Fruit fly (Drosophila melanogaster) whole organism, embryonic: ENCODE measurements around the gene CG3651.

ENCODE experiments used
- Asciz ChIP-seq: fragments of 200-800 bp; sonication (Bioruptor generic); optimal IDR thresholded peaks from 2 replicates; lab custom pipeline; 2017; ENCODE audit warnings: missing biosample characterization, mild to moderate bottlenecking, missing genetic modification characterization, missing genetic modification reagents
- Blimp-1 ChIP-seq: fragments of 200-800 bp; sonication (Bioruptor generic); optimal IDR thresholded peaks from 3 replicates; lab custom pipeline; 2018; ENCODE audit warnings: missing biosample characterization, missing genetic modification characterization, mild to moderate bottlenecking, moderate library complexity, missing genetic modification reagents
- CG10267 ChIP-seq: fragments of 200-800 bp; sonication (Bioruptor generic); optimal IDR thresholded peaks from 2 replicates; lab custom pipeline; 2018; ENCODE audit warnings: missing biosample characterization, mild to moderate bottlenecking, missing genetic modification characterization, moderate library complexity
- CG11695 ChIP-seq: fragments of 200-800 bp; sonication (Bioruptor generic); IDR thresholded peaks from 3 replicates; pipeline ENCODE4 v1.3.6; 2022; ENCODE audit warnings: missing biosample characterization, missing genetic modification characterization
- CG12104 ChIP-seq: fragments of 200-800 bp; sonication (Bioruptor generic); optimal IDR thresholded peaks from 3 replicates; lab custom pipeline; 2016; ENCODE audit warnings: missing biosample characterization, missing genetic modification characterization
- CG14441 ChIP-seq: fragments of 200-800 bp; sonication (Bioruptor generic); IDR thresholded peaks from 2 replicates; pipeline ENCODE4 v1.3.6; 2022; ENCODE audit warnings: missing biosample characterization, missing genetic modification characterization
- CG14860 ChIP-seq: fragments of 200-800 bp; sonication (Bioruptor generic); IDR thresholded peaks from 3 replicates; pipeline ENCODE4 v1.3.6; 2022; ENCODE audit warnings: missing biosample characterization, missing genetic modification characterization; ENCODE audit not compliant: partially characterized antibody
- CG15269 ChIP-seq: fragments of 200-800 bp; sonication (Bioruptor generic); optimal IDR thresholded peaks from 2 replicates; lab custom pipeline; 2018; ENCODE audit warnings: missing biosample characterization, mild to moderate bottlenecking, missing genetic modification characterization, moderate library complexity
- CG17359 ChIP-seq: fragments of 200-800 bp; sonication (Bioruptor generic); optimal IDR thresholded peaks from 3 replicates; lab custom pipeline; 2018; ENCODE audit warnings: missing biosample characterization, mild to moderate bottlenecking, missing genetic modification characterization, moderate library complexity
- CG17568 ChIP-seq: fragments of 200-800 bp; sonication (Bioruptor generic); optimal IDR thresholded peaks from 2 replicates; lab custom pipeline; 2018; ENCODE audit warnings: missing biosample characterization, mild to moderate bottlenecking, missing genetic modification characterization, moderate library complexity
- CG17802 ChIP-seq: fragments of 200-800 bp; sonication (Bioruptor generic); optimal IDR thresholded peaks from 2 replicates; lab custom pipeline; 2018; ENCODE audit warnings: missing biosample characterization, mild to moderate bottlenecking, missing genetic modification characterization, moderate library complexity
- CG18476 ChIP-seq: fragments of 200-800 bp; sonication (Bioruptor generic); optimal IDR thresholded peaks from 2 replicates; lab custom pipeline; 2016; ENCODE audit warnings: missing biosample characterization, mild to moderate bottlenecking, missing genetic modification characterization
- CG18764 ChIP-seq: fragments of 200-800 bp; sonication (Bioruptor generic); optimal IDR thresholded peaks from 3 replicates; lab custom pipeline; 2016; ENCODE audit warnings: missing biosample characterization, missing genetic modification characterization
- CG2120 ChIP-seq: fragments of 200-800 bp; sonication (Bioruptor generic); optimal IDR thresholded peaks from 3 replicates; lab custom pipeline; 2016; ENCODE audit warnings: missing biosample characterization, missing genetic modification characterization
- CG32772 ChIP-seq: fragments of 200-800 bp; sonication (Bioruptor generic); IDR thresholded peaks from 2 replicates; pipeline ENCODE4 v1.3.6; 2022; ENCODE audit warnings: missing biosample characterization, missing genetic modification characterization
- CG3281 ChIP-seq: fragments of 200-800 bp; sonication (Bioruptor generic); optimal IDR thresholded peaks from 3 replicates; lab custom pipeline; 2017; ENCODE audit warnings: missing biosample characterization, mild to moderate bottlenecking, missing genetic modification characterization
- CG34422 ChIP-seq: fragments of 200-800 bp; sonication (Bioruptor generic); IDR thresholded peaks from 3 replicates; pipeline ENCODE4 v1.3.6; 2022; ENCODE audit warnings: missing biosample characterization, missing genetic modification characterization
- CG6254 ChIP-seq: fragments of 200-800 bp; sonication (Bioruptor generic); optimal IDR thresholded peaks from 3 replicates; lab custom pipeline; 2017; ENCODE audit warnings: mild to moderate bottlenecking, missing biosample characterization, missing genetic modification reagents, missing genetic modification characterization
- CG7556 ChIP-seq: fragments of 200-800 bp; sonication (Bioruptor generic); optimal IDR thresholded peaks from 2 replicates; lab custom pipeline; 2017; ENCODE audit warnings: missing biosample characterization, mild to moderate bottlenecking, missing genetic modification characterization
- D ChIP-seq, 2 experiments: fragments of 200-800 bp in 1 of 2; fragments of >200 bp in 1 of 2; sonication (Bioruptor generic) in 1 of 2; optimal IDR thresholded peaks; 2 replicates in 1 of 2; 3 replicates in 1 of 2; lab custom pipeline; 2017; ENCODE audit warnings: mild to moderate bottlenecking in 1 of 2, missing biosample characterization in 1 of 2, missing genetic modification characterization in 1 of 2, missing genetic modification reagents in 1 of 2
- Dll ChIP-seq: fragments of 200-800 bp; sonication (Bioruptor generic); IDR thresholded peaks from 4 replicates; pipeline ENCODE4 v1.3.6; 2022; ENCODE audit warnings: missing biosample characterization, missing genetic modification characterization; ENCODE audit not compliant: partially characterized antibody
- E2f2 ChIP-seq: fragments of 200-800 bp; sonication (Bioruptor generic); IDR thresholded peaks from 2 replicates; pipeline ENCODE4 v1.3.6; 2022; ENCODE audit warnings: missing biosample characterization, missing genetic modification characterization
- Fer1 ChIP-seq: fragments of 200-800 bp; sonication (Bioruptor generic); optimal IDR thresholded peaks from 2 replicates; lab custom pipeline; 2017; ENCODE audit warnings: missing biosample characterization, mild to moderate bottlenecking, missing genetic modification characterization
- Fer2 ChIP-seq: fragments of 200-800 bp; sonication (Bioruptor generic); optimal IDR thresholded peaks from 2 replicates; lab custom pipeline; 2018; ENCODE audit warnings: missing biosample characterization, mild to moderate bottlenecking, missing genetic modification characterization, moderate library complexity
- Hey ChIP-seq: fragments of 200-800 bp; sonication (Bioruptor generic); optimal IDR thresholded peaks from 3 replicates; lab custom pipeline; 2018; ENCODE audit warnings: missing biosample characterization, mild to moderate bottlenecking, missing genetic modification characterization
- Hr39 ChIP-seq: fragments of >200 bp; optimal IDR thresholded peaks from 2 replicates; lab custom pipeline; 2017
- Hr51 ChIP-seq, 2 experiments: fragments of 200-800 bp; sonication (Bioruptor generic); optimal IDR thresholded peaks; 2 replicates in 1 of 2; 3 replicates in 1 of 2; lab custom pipeline; 2016 to 2018; ENCODE audit warnings: missing biosample characterization in 2 of 2, missing genetic modification characterization in 2 of 2, mild to moderate bottlenecking in 1 of 2, moderate library complexity in 1 of 2
- Jarid2 ChIP-seq: fragments of 200-800 bp; sonication (Bioruptor generic); optimal IDR thresholded peaks from 3 replicates; lab custom pipeline; 2017; ENCODE audit warnings: mild to moderate bottlenecking, missing biosample characterization, missing genetic modification reagents, missing genetic modification characterization
- NFAT ChIP-seq: fragments of 200-800 bp; sonication (Bioruptor generic); IDR thresholded peaks from 2 replicates; pipeline ENCODE4 v1.3.6; 2022; ENCODE audit warnings: missing biosample characterization, missing genetic modification characterization
- Rx ChIP-seq: fragments of 200-800 bp; sonication (Bioruptor generic); IDR thresholded peaks from 2 replicates; pipeline ENCODE4 v1.3.6; 2022; ENCODE audit warnings: missing biosample characterization, missing genetic modification characterization
- Side ChIP-seq: fragments of 200-800 bp; sonication (Bioruptor generic); optimal IDR thresholded peaks from 2 replicates; lab custom pipeline; 2016; ENCODE audit warnings: missing biosample characterization, missing genetic modification characterization
- Spps ChIP-seq: fragments of 200-800 bp; sonication (Bioruptor generic); optimal IDR thresholded peaks from 2 replicates; lab custom pipeline; 2018; ENCODE audit warnings: missing biosample characterization, mild to moderate bottlenecking, missing genetic modification characterization
- TFAM ChIP-seq: fragments of 200-800 bp; sonication (Bioruptor generic); optimal IDR thresholded peaks from 2 replicates; lab custom pipeline; 2017; ENCODE audit warnings: missing biosample characterization, missing genetic modification characterization, inconsistent platforms
- YL-1 ChIP-seq: fragments of 200-800 bp; sonication (Bioruptor generic); optimal IDR thresholded peaks from 3 replicates; lab custom pipeline; 2017; ENCODE audit warnings: missing biosample characterization, mild to moderate bottlenecking, missing genetic modification characterization
- al ChIP-seq: fragments of 200-800 bp; sonication (Bioruptor generic); IDR thresholded peaks from 2 replicates; pipeline ENCODE4 v1.3.6; 2022; ENCODE audit warnings: missing biosample characterization, missing genetic modification characterization
- ap ChIP-seq: fragments of 200-800 bp; sonication (Bioruptor generic); IDR thresholded peaks from 2 replicates; pipeline ENCODE4 v1.3.6; 2022; ENCODE audit warnings: missing biosample characterization, missing genetic modification characterization
- bsh ChIP-seq, 2 experiments: fragments of 200-800 bp; sonication (Bioruptor generic); optimal IDR thresholded peaks; 2 replicates each; lab custom pipeline; 2017 to 2018; ENCODE audit warnings: mild to moderate bottlenecking in 2 of 2, missing biosample characterization in 2 of 2, missing genetic modification characterization in 2 of 2, moderate library complexity in 1 of 2
- esg ChIP-seq: fragments of 200-800 bp; sonication (Bioruptor generic); conservative IDR thresholded peaks from 2 replicates; pipeline ENCODE4 v1.3.6; 2022; ENCODE audit warnings: missing biosample characterization, missing genetic modification characterization
- gce ChIP-seq: fragments of 200-800 bp; sonication (Bioruptor generic); IDR thresholded peaks from 3 replicates; pipeline ENCODE4 v1.3.6; 2022; ENCODE audit warnings: missing biosample characterization, missing genetic modification characterization
- hb ChIP-seq: fragments of 200-800 bp; sonication (Bioruptor generic); IDR thresholded peaks from 3 replicates; pipeline ENCODE4 v1.3.6; 2022; ENCODE audit warnings: missing biosample characterization, missing genetic modification characterization; ENCODE audit not compliant: partially characterized antibody
- hkb ChIP-seq, 2 experiments: fragments of 200-800 bp in 1 of 2; fragments of >200 bp in 1 of 2; sonication (Bioruptor generic) in 1 of 2; IDR thresholded peaks in 1 of 2; optimal IDR thresholded peaks in 1 of 2; 2 replicates each; pipeline versions ENCODE4 v1.3.6 to Lab custom; 2017 to 2022; ENCODE audit warnings: missing biosample characterization in 1 of 2, missing genetic modification characterization in 1 of 2
- jing ChIP-seq: fragments of 200-800 bp; sonication (Bioruptor generic); optimal IDR thresholded peaks from 2 replicates; lab custom pipeline; 2018; ENCODE audit warnings: missing biosample characterization, mild to moderate bottlenecking, missing genetic modification characterization
- nerfin-1 ChIP-seq: fragments of 200-800 bp; sonication (Bioruptor generic); optimal IDR thresholded peaks from 3 replicates; lab custom pipeline; 2019; ENCODE audit warnings: missing biosample characterization, mild to moderate bottlenecking, missing genetic modification characterization, moderate library complexity
- onecut ChIP-seq: fragments of 200-800 bp; sonication (Bioruptor generic); IDR thresholded peaks from 2 replicates; pipeline ENCODE4 v1.3.6; 2022; ENCODE audit warnings: missing biosample characterization, missing genetic modification characterization
- pb ChIP-seq: fragments of 200-800 bp; sonication (Bioruptor generic); optimal IDR thresholded peaks from 3 replicates; lab custom pipeline; 2016; ENCODE audit warnings: missing biosample characterization, missing genetic modification characterization
- ro ChIP-seq: fragments of 200-800 bp; sonication (Bioruptor generic); IDR thresholded peaks from 2 replicates; pipeline ENCODE4 v1.3.6; 2022; ENCODE audit warnings: missing biosample characterization, missing genetic modification characterization
- trh ChIP-seq: fragments of 200-800 bp; sonication (Bioruptor generic); optimal IDR thresholded peaks from 2 replicates; lab custom pipeline; 2016; ENCODE audit warnings: missing biosample characterization, missing genetic modification characterization
- tup ChIP-seq: fragments of 200-800 bp; sonication (Bioruptor generic); optimal IDR thresholded peaks from 2 replicates; lab custom pipeline; 2016; ENCODE audit warnings: missing biosample characterization, mild to moderate bottlenecking, missing genetic modification characterization, moderate library complexity
- vfl ChIP-seq: fragments of 200-800 bp; sonication (Bioruptor generic); optimal IDR thresholded peaks from 2 replicates; lab custom pipeline; 2016; ENCODE audit warnings: missing biosample characterization, missing genetic modification characterization

The CG3651 gene

DNA sequence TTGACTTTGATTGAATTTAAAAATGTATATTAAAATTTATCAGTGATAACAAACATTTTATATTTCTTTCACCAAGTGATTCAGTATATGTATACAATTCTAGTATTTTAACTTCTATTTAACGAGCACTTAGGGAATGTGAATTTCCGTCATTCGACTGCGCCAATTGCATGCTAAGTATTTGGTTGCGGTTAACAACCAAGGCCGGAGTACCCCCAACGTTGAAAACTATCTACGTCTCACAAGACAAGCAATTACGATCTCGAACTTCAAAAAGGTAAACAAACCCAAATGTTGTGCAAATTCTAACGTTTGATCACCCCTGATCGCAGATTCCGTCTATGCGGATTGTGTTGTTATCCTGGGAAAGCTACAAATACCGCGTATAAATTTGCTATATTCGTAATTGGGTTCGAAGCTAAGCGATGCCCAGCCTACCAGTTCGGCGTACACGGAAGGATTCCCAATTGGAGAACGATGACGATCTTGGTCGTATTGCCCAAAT is 10.1 kb downstream of the CG3651 start, which contains the start of gene CG42748 (continued):
- TF ChIP-seq CG18476 (GFP tag; lab: Kevin White, UChicago) (no peak), Spps (tag; lab: Kevin White, UChicago) (no peak), NFAT (no peak; the same call in 1 of the 2 replicates), CG14860 (GFP tag; lab: Robert Waterston, UW) (0 out of 3 replicates have a peak, but pooled peaks have one; percentile 42), tup (GFP tag; lab: Kevin White, UChicago) (no peak), CG34422 (GFP tag; lab: Robert Waterston, UW) (no peak), Fer1 (GFP tag; lab: Kevin White, UChicago) (peak; percentile 9), Blimp-1 (GFP tag; lab: Kevin White, UChicago) (no peak), CG12104 (GFP tag; lab: Kevin White, UChicago) (no peak), nerfin-1 (tag; lab: Kevin White, UChicago) (no peak), Asciz (GFP tag; lab: Kevin White, UChicago) (no peak), TFAM (GFP tag; lab: Kevin White, UChicago) (no peak), CG7556 (GFP tag; lab: Kevin White, UChicago) (no peak), CG32772 (GFP tag; lab: Robert Waterston, UW) (no peak), jing (GFP tag; lab: Kevin White, UChicago) (no peak), CG11695 (GFP tag; lab: Robert Waterston, UW) (no peak), Dll (GFP tag; lab: Robert Waterston, UW) (0 out of 4 replicates have a peak, but pooled peaks have one; percentile 36), hb (GFP tag; lab: Robert Waterston, UW) (no peak), pb (GFP tag; lab: Kevin White, UChicago) (no peak), CG2120 (GFP tag; lab: Kevin White, UChicago) (peak; percentile 0), CG18764 (GFP tag; lab: Kevin White, UChicago) (peak; percentile 65), YL-1 (no peak), ap (GFP tag; lab: Robert Waterston, UW) (no peak), bsh (GFP tag; optimal IDR thresholded peaks at IDR 0.05; lab: Kevin White, UChicago) (no peak), CG15269 (tag; lab: Kevin White, UChicago) (no peak), CG3281 (GFP tag; lab: Kevin White, UChicago) (no peak), Hr39 (lab: Kevin White, UChicago) (no peak), onecut (no peak), al (GFP tag; lab: Robert Waterston, UW) (no peak), CG17802 (tag; lab: Kevin White, UChicago) (peak; percentile 94), vfl (GFP tag; lab: Kevin White, UChicago) (no peak), Jarid2 (GFP tag; lab: Kevin White, UChicago) (no peak), D (optimal IDR thresholded peaks at IDR 0.05; lab: Kevin White, UChicago) (no peak), D (GFP tag; optimal IDR thresholded peaks at IDR 0.05; lab: Kevin White, UChicago) (no peak), Rx (GFP tag; lab: Robert Waterston, UW) (no peak), CG10267 (tag; lab: Kevin White, UChicago) (no peak), CG17568 (no peak), CG6254 (no peak), trh (GFP tag; lab: Kevin White, UChicago) (no peak), gce (GFP tag; lab: Robert Waterston, UW) (no peak), CG17359 (tag; lab: Kevin White, UChicago) (no peak), Fer2 (tag; lab: Kevin White, UChicago) (no peak), ro (GFP tag; lab: Robert Waterston, UW) (no peak), esg (GFP tag; lab: Robert Waterston, UW) (no peak), Side (GFP tag; lab: Kevin White, UChicago) (no peak), E2f2 (GFP tag; lab: Robert Waterston, UW) (no peak; the same call in 1 of the 2 replicates), Hr51 (GFP tag; optimal IDR thresholded peaks at IDR 0.05; lab: Kevin White, UChicago) (no peak), Hey (no peak), hkb (optimal IDR thresholded peaks at IDR 0.05; lab: Kevin White, UChicago) (no peak), hkb (GFP tag; IDR thresholded peaks at IDR 0.05; lab: Robert Waterston, UW) (no peak), CG14441 (GFP tag; lab: Robert Waterston, UW) (0 out of 2 replicates have a peak, but pooled peaks have one; percentile 48)
